Fruit fly (Drosophila melanogaster): Measurements from ENCODE around the gene CG6770.

Gene CG6770

DNA sequence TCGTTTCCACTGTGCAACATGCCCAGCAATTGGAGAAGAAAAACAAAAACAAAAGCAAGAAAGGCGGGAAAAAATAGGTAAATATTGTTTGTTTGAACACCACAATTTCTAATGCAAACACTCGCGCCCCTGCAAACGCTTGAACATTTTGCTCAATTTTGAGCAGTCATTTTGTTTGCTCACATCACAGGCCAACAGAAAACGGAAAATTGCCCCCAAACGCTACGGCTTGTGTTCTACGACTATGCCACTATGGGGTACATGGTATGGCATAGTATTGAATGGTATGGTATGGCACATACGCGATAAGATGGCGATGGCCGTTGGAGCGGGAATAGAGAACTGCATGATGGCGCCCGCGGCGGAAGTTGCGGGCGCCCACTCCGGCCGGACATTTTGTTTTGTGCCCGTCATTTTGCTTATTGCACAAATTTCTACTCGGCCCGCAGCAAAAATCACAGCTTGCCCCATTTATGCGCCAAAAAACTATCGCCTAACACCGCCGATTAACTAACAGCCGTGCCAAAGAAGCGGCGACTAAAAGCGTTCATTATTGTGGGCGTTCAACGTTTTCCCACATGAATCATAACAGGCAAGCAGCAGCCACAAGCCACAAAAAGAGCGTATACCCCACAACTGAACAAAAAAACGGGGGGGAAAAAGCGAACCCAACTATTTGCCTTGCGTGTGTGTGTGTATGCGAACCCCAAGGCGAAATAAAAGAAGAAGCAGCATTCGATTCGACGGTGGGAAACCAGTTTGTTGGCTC, 41.5 kb downstream of the CG6770 start (continued):
- TF ChIP-seq pho (GFP tag; optimal IDR thresholded peaks at IDR 0.05) = peak; percentile 28
- peak; percentile 62 for TF ChIP-seq pros (GFP tag; optimal IDR thresholded peaks at IDR 0.05)
- no peak for TF ChIP-seq Awh (GFP tag; IDR thresholded peaks at IDR 0.05)
- no peak for TF ChIP-seq CG4404 (GFP tag; IDR thresholded peaks at IDR 0.05)
- no peak for TF ChIP-seq Adf1 (GFP tag; IDR thresholded peaks at IDR 0.05)
- TF ChIP-seq gcm2 (GFP tag; optimal IDR thresholded peaks at IDR 0.05) = peak; percentile 5
- TF ChIP-seq z (GFP tag; IDR thresholded peaks at IDR 0.05) = no peak
- no peak for TF ChIP-seq Drgx (GFP tag; IDR thresholded peaks at IDR 0.05)
- peak; percentile 86 for TF ChIP-seq CG11398 (GFP tag; optimal IDR thresholded peaks at IDR 0.05)
- TF ChIP-seq CG11696 (GFP tag; IDR thresholded peaks at IDR 0.05) = no peak
- TF ChIP-seq nom (GFP tag; optimal IDR thresholded peaks at IDR 0.05) = no peak
- no peak for TF ChIP-seq MESR4 (GFP tag; optimal IDR thresholded peaks at IDR 0.05)
- TF ChIP-seq hb (GFP tag; IDR thresholded peaks at IDR 0.05; ENCODE audit: partially characterized antibody) = no peak
- no peak for TF ChIP-seq HLH3B (GFP tag; IDR thresholded peaks at IDR 0.05)
- peak; percentile 80 for TF ChIP-seq HLHmδ (GFP tag; optimal IDR thresholded peaks at IDR 0.05)
- no peak for TF ChIP-seq al (GFP tag; IDR thresholded peaks at IDR 0.05)
- peak; percentile 86 for TF ChIP-seq CG2875 (GFP tag; optimal IDR thresholded peaks at IDR 0.05)
- no peak for TF ChIP-seq so (GFP tag; IDR thresholded peaks at IDR 0.05)
- no peak for TF ChIP-seq CG17612 (GFP tag; IDR thresholded peaks at IDR 0.05)
- peak; percentile 87 for TF ChIP-seq CG13894 (tag; optimal IDR thresholded peaks at IDR 0.05)
- TF ChIP-seq CG3847 (GFP tag; IDR thresholded peaks at IDR 0.05) = no peak
- TF ChIP-seq CG7928 (GFP tag; optimal IDR thresholded peaks at IDR 0.05) = peak; percentile 38
- peak; percentile 68 for TF ChIP-seq CG8924 (tag; optimal IDR thresholded peaks at IDR 0.05)
- no peak for TF ChIP-seq Hmx (GFP tag; optimal IDR thresholded peaks at IDR 0.05)
- peak; percentile 68 for TF ChIP-seq gcm (GFP tag; optimal IDR thresholded peaks at IDR 0.05)
- TF ChIP-seq aop (GFP tag; IDR thresholded peaks at IDR 0.05) = no peak
- TF ChIP-seq Bteb2 (GFP tag; optimal IDR thresholded peaks at IDR 0.05) = no peak
- no peak for TF ChIP-seq CG17361 (GFP tag; IDR thresholded peaks at IDR 0.05)
- TF ChIP-seq Doc3 (GFP tag; IDR thresholded peaks at IDR 0.05; ENCODE audit: partially characterized antibody) = no peak
- peak; percentile 46 for TF ChIP-seq mirr (GFP tag; optimal IDR thresholded peaks at IDR 0.05)
- no peak for TF ChIP-seq tio (GFP tag; optimal IDR thresholded peaks at IDR 0.05)
- TF ChIP-seq Sox100B (GFP tag; optimal IDR thresholded peaks at IDR 0.05) = peak; percentile 72
- TF ChIP-seq CG10147 (GFP tag; optimal IDR thresholded peaks at IDR 0.05) = peak; percentile 39
- no peak for TF ChIP-seq Optix (GFP tag; IDR thresholded peaks at IDR 0.05)
- TF ChIP-seq CG5245 (GFP tag; optimal IDR thresholded peaks at IDR 0.05) = no peak
- TF ChIP-seq CG13123 (GFP tag; optimal IDR thresholded peaks at IDR 0.05) = peak; percentile 76
- no peak for TF ChIP-seq CG17328 (GFP tag; IDR thresholded peaks at IDR 0.05)
- peak; percentile 70 for TF ChIP-seq NC2β (GFP tag; optimal IDR thresholded peaks at IDR 0.05)
- no peak for TF ChIP-seq slbo (GFP tag; IDR thresholded peaks at IDR 0.05)
- peak; percentile 33 to 50 for TF ChIP-seq dpn (GFP tag; optimal IDR thresholded peaks at IDR 0.05)
- no peak for TF ChIP-seq CG10959 (GFP tag; IDR thresholded peaks at IDR 0.05)
- no peak for TF ChIP-seq CG2129 (GFP tag; IDR thresholded peaks at IDR 0.05; ENCODE audit: partially characterized antibody)
- TF ChIP-seq org-1 (GFP tag; optimal IDR thresholded peaks at IDR 0.05) = peak; percentile 85
- TF ChIP-seq dimm (GFP tag; IDR thresholded peaks at IDR 0.05) = no peak
- TF ChIP-seq CG7839 (tag; optimal IDR thresholded peaks at IDR 0.05) = peak; percentile 22
- no peak for TF ChIP-seq gsb (GFP tag; IDR thresholded peaks at IDR 0.05)
- TF ChIP-seq NK7.1 (GFP tag; optimal IDR thresholded peaks at IDR 0.05) = no peak
- no peak for TF ChIP-seq CG7372 (GFP tag; IDR thresholded peaks at IDR 0.05)
- no peak for TF ChIP-seq B-H1 (GFP tag; IDR thresholded peaks at IDR 0.05)
- peak; percentile 76 for TF ChIP-seq CG13424 (tag; optimal IDR thresholded peaks at IDR 0.05)
- TF ChIP-seq cas (GFP tag; IDR thresholded peaks at IDR 0.05) = no peak
